Worm (Caenorhabditis elegans) whole organism, young adult: ENCODE data around the gene srh-78.

Experiments
- B0261.1 ChIP-seq: sonication (generic microtip); optimal IDR thresholded peaks from 2 replicates; lab custom pipeline; 2016; ENCODE audit warnings: mild to moderate bottlenecking, missing genetic modification characterization, moderate library complexity, missing compliant biosample characterization
- F10E7.11 ChIP-seq: sonication (generic microtip); optimal IDR thresholded peaks from 2 replicates; lab custom pipeline; 2017; ENCODE audit warnings: mild to moderate bottlenecking, missing genetic modification characterization, moderate library complexity, missing compliant biosample characterization
- T07F8.4 ChIP-seq: sonication (generic microtip); optimal IDR thresholded peaks from 2 replicates; lab custom pipeline; 2016; ENCODE audit warnings: mild to moderate bottlenecking, missing genetic modification characterization, moderate library complexity, missing compliant biosample characterization
- ama-1 ChIP-seq, 3 experiments: fragments of 150-350 bp in 1 of 3; sonication (generic microtip) in 2 of 3; optimal IDR thresholded peaks; 2 replicates each; lab custom pipeline; 2014 to 2018; ENCODE audit warnings: missing biosample characterization in 2 of 3, missing genetic modification characterization in 2 of 3, missing genetic modification reagents in 2 of 3
- attf-5 ChIP-seq: fragments of 200-800 bp; sonication (Bioruptor generic); optimal IDR thresholded peaks from 2 replicates; lab custom pipeline; 2018; ENCODE audit warnings: mild to moderate bottlenecking, missing genetic modification characterization, missing compliant biosample characterization
- ets-4 ChIP-seq: fragments of 200-800 bp; sonication (Bioruptor generic); optimal IDR thresholded peaks from 2 replicates; lab custom pipeline; 2018; ENCODE audit warnings: mild to moderate bottlenecking, missing genetic modification characterization, missing compliant biosample characterization
- let-607 ChIP-seq, 2 experiments: fragments of 200-800 bp in 1 of 2; sonication (Bioruptor generic) in 1 of 2; sonication (generic microtip) in 1 of 2; optimal IDR thresholded peaks; 2 replicates each; lab custom pipeline; 2016 to 2018; ENCODE audit warnings: mild to moderate bottlenecking in 2 of 2, missing compliant biosample characterization in 2 of 2, missing genetic modification characterization in 2 of 2, moderate library complexity in 2 of 2, missing genotype in 1 of 2
- mxl-1 ChIP-seq: sonication (generic microtip); optimal IDR thresholded peaks from 2 replicates; lab custom pipeline; 2016; ENCODE audit warnings: missing genetic modification characterization, missing compliant biosample characterization
- nhr-120 ChIP-seq: fragments of 200-800 bp; sonication (Bioruptor generic); IDR thresholded peaks from 2 replicates; pipeline ENCODE4 v1.3.6; 2022; ENCODE audit warnings: missing genetic modification characterization, missing compliant biosample characterization
- nhr-90 ChIP-seq: sonication (generic microtip); optimal IDR thresholded peaks from 2 replicates; lab custom pipeline; 2016; ENCODE audit warnings: missing genotype, mild to moderate bottlenecking, missing genetic modification characterization, missing compliant biosample characterization
- rec-8 ChIP-seq, 2 experiments: sonication (generic microtip); optimal IDR thresholded peaks; 2 replicates each; lab custom pipeline; 2016; ENCODE audit warnings: mild to moderate bottlenecking in 2 of 2, missing genetic modification characterization in 2 of 2, missing genetic modification reagents in 2 of 2, missing genotype in 2 of 2, missing biosample characterization in 1 of 2, missing compliant biosample characterization in 1 of 2, moderate library complexity in 1 of 2
- sdz-38 ChIP-seq: sonication (generic microtip); optimal IDR thresholded peaks from 2 replicates; lab custom pipeline; 2016; ENCODE audit warnings: missing genotype, missing genetic modification characterization, missing compliant biosample characterization

- TF ChIP-seq ets-4 (GFP tag; lab: Kevin White, UChicago) (no peak), T07F8.4 (tag; lab: Kevin White, UChicago) (no peak), sdz-38 (no peak), let-607 (tag; optimal IDR thresholded peaks at IDR 0.05; lab: Kevin White, UChicago) (no peak), nhr-90 (tag; lab: Kevin White, UChicago) (no peak), attf-5 (GFP tag; lab: Kevin White, UChicago) (no peak), mxl-1 (tag; lab: Kevin White, UChicago) (no peak), ama-1 (optimal IDR thresholded peaks at IDR 0.05; lab: Kevin White, UChicago) (no peak), ama-1 (GFP tag; optimal IDR thresholded peaks at IDR 0.05; lab: Kevin White, UChicago) (no peak), F10E7.11 (tag; lab: Kevin White, UChicago) (no peak), nhr-120 (GFP tag; lab: Robert Waterston, UW) (no peak), B0261.1 (no peak), rec-8 (tag; optimal IDR thresholded peaks at IDR 0.05; lab: Kevin White, UChicago) (no peak)
Observed at ce11 chrV:258730-259129, 41.8 kb downstream of the srh-78 start, which contains the start of gene nhr-204.
